Worm (Caenorhabditis elegans) whole organism, midembryonic: ENCODE results near the gene Y41C4A.18.

ENCODE experiments used
- T22C8.4 ChIP-seq: fragments of 200-800 bp; sonication (Bioruptor generic); IDR thresholded peaks from 2 replicates; pipeline ENCODE4 v1.3.6; 2022; ENCODE audit warnings: missing genetic modification characterization, missing compliant biosample characterization
- klf-2 ChIP-seq: fragments of 200-800 bp; sonication (Bioruptor generic); conservative IDR thresholded peaks from 2 replicates; pipeline ENCODE4 v1.3.6; 2022; ENCODE audit warnings: missing genetic modification reagents, missing genetic modification characterization, missing compliant biosample characterization
- med-1 ChIP-seq: sonication (generic microtip); optimal IDR thresholded peaks from 2 replicates; lab custom pipeline; 2017; ENCODE audit warnings: missing genetic modification characterization, mild to moderate bottlenecking, missing compliant biosample characterization, antibody characterized with exemption, missing genetic modification reagents; ENCODE audit not compliant: insufficient read depth
- ref-1 ChIP-seq: fragments of 200-800 bp; sonication (Bioruptor generic); conservative IDR thresholded peaks from 2 replicates; pipeline ENCODE4 v1.3.6; 2022; ENCODE audit warnings: missing genetic modification reagents, missing genetic modification characterization, missing compliant biosample characterization
- tab-1 ChIP-seq: fragments of 200-800 bp; sonication (Bioruptor generic); IDR thresholded peaks from 2 replicates; pipeline ENCODE4 v1.3.6; 2022; ENCODE audit warnings: missing genetic modification characterization, missing compliant biosample characterization
- ztf-23 ChIP-seq: fragments of 200-800 bp; sonication (Bioruptor generic); IDR thresholded peaks from 2 replicates; pipeline ENCODE4 v1.3.6; 2022; ENCODE audit warnings: missing genetic modification reagents, missing genetic modification characterization, missing compliant biosample characterization

DNA sequence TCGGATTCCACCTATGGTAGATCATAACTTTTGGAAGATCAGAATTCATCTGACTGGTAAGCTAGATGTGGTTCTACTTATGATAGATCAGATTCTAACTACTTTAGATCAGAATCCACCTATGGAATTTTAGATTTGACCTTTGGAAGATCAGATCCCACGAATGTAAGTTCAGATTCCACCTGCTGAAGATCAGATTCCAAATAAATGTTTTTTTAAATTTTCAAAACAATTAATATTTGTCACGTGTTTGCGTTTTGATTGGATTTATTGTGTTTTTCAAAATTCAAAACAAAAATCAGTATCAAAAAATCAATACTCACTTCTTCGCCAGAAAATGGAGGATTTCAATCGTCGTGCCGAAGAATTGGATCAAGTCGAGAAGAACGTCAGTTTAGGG lies 31.8 kb upstream of the Y41C4A.18 start, which contains the start of gene Y41C4A.7:
- TF ChIP-seq ref-1 = no peak
- TF ChIP-seq tab-1 = no peak
- TF ChIP-seq ztf-23 (GFP tag; lab: Robert Waterston, UW) = no peak
- TF ChIP-seq med-1 = no peak
- TF ChIP-seq klf-2 (GFP tag; lab: Robert Waterston, UW) = no peak
- no peak for TF ChIP-seq T22C8.4
